Fruit fly (Drosophila melanogaster) whole organism: Measurements from ENCODE around the gene CG13084.

Experiments
- CG8478 ChIP-seq: fragments of >200 bp; optimal IDR thresholded peaks from 2 replicates; lab custom pipeline; 2018; ENCODE audit warnings: inconsistent platforms
- Dll ChIP-seq: fragments of >200 bp; optimal IDR thresholded peaks from 2 replicates; lab custom pipeline; 2017
- EcR ChIP-seq, 2 experiments: fragments of >200 bp; optimal IDR thresholded peaks; 2 replicates each; lab custom pipeline; 2017; ENCODE audit warnings: missing biosample characterization in 2 of 2, missing genetic modification characterization in 2 of 2, missing genetic modification reagents in 2 of 2
- pan ChIP-seq: fragments of >200 bp; optimal IDR thresholded peaks from 2 replicates; lab custom pipeline; 2017
- psq ChIP-seq: fragments of >200 bp; optimal IDR thresholded peaks from 2 replicates; lab custom pipeline; 2017
- usp ChIP-seq: fragments of >200 bp; optimal IDR thresholded peaks from 2 replicates; lab custom pipeline; 2017; ENCODE audit warnings: missing biosample characterization, missing genetic modification characterization, mixed read lengths

CG13084 gene

dm6 chr2L:19454070-19454751 lies 30.5 kb upstream of the CG13084 start, which contains the start of gene CG10026:
TSS of gene CG10026 (plus strand) at chr2L:19454256.
- no peak for TF ChIP-seq psq (lab: Kevin White, UChicago)
- no peak for TF ChIP-seq CG8478 (lab: Kevin White, UChicago)
- TF ChIP-seq EcR (GFP tag; optimal IDR thresholded peaks at IDR 0.05; lab: Kevin White, UChicago): peak in 1 of 2 experiments; percentile 93
- no peak for TF ChIP-seq pan (lab: Kevin White, UChicago)
- no peak for TF ChIP-seq Dll
- no peak for TF ChIP-seq usp (GFP tag; lab: Kevin White, UChicago)

DNA sequence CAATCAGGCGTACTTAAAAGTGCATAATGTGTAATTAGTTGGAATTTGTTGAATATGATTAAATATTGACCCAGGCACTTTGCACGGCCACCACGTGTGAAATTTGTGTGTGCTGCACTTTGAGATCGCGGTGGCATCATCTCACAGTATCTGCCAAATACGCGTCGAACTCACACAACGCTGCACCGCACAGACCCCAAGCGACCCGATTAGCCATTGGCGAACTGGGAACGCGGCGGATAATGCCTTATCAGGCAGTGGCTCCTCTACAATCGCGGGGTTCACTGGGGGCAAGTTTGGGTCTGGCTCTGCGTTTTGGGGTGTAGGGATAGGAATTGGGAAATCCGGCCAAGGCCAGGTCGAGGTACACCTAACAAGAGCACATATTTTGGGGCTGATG lies 29.5 kb upstream of the CG13084 start:
- TF ChIP-seq Dll: no peak

- TF ChIP-seq Dll: no peak
- no peak for TF ChIP-seq psq (lab: Kevin White, UChicago)
Observed at dm6 chr2L:19455723-19456122, 29.0 kb upstream of the CG13084 start.

DNA sequence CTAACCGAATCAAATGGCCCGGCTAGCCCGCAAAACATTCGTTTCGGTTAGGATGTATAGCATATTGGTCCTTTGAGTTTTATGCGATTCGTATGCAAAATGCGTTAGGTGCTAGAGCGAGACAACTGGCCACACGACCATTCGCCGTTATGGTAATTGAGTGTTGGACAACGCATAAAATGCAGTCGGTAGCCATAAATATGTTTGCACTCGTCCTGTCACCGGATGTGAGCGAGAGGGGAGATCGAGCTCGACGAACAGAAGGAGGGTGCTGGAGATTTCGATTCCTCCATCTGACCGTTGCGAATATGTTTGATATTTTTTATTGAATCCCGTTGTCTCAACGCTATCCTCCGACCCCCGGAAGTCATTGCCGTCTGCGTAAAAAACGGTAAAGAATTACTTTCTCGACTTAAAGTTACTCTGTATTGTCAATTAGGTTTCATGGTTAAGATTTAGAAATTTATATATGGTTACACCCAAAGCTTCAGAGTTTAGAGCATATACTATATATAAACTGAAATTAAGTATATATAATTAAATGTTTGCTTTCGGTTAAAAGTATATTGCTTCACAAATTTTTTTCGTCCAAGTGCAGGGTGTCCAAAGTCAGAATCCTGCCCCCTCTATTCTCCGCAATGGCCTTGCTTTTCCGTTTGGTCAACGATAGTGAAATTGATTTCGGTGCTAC lies 26.7 kb upstream of the CG13084 start:
- TF ChIP-seq CG8478 (lab: Kevin White, UChicago) (no peak), psq (lab: Kevin White, UChicago) (no peak), Dll (no peak), usp (GFP tag; lab: Kevin White, UChicago) (no peak), pan (lab: Kevin White, UChicago) (no peak), EcR (GFP tag; optimal IDR thresholded peaks at IDR 0.05; lab: Kevin White, UChicago) (no peak)

DNA sequence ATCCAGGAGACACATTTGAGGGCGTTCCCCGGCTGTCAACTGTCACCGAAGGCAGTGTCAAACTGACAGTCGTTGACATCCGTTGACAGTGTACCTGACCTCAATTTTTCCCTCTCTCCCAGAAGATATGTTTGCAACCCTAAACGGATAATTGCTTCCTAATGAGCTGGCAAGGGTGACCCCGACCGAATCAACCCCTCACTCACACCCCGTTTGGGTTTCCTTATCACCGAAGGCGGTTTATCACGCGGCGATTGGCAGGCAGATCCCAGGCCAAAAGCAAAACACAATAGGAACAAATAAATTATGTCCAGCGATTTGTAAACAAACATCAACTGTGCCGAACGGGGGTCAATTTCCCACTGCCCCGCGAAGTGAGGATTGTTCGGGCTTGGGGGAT lies 25.3 kb upstream of the CG13084 start:
- no peak for TF ChIP-seq psq (lab: Kevin White, UChicago)
- TF ChIP-seq usp (GFP tag; lab: Kevin White, UChicago): no peak
- no peak for TF ChIP-seq EcR (GFP tag; optimal IDR thresholded peaks at IDR 0.05; lab: Kevin White, UChicago)
- TF ChIP-seq pan (lab: Kevin White, UChicago): no peak
- no peak for TF ChIP-seq CG8478 (lab: Kevin White, UChicago)
- TF ChIP-seq Dll: no peak

dm6 chr2L:19462898-19463297 lies 21.8 kb upstream of the CG13084 start:
- TF ChIP-seq psq (lab: Kevin White, UChicago): no peak
- TF ChIP-seq usp (GFP tag; lab: Kevin White, UChicago): no peak
- TF ChIP-seq Dll: no peak
- TF ChIP-seq CG8478 (lab: Kevin White, UChicago): no peak
- no peak for TF ChIP-seq pan (lab: Kevin White, UChicago)
- no peak for TF ChIP-seq EcR (GFP tag; optimal IDR thresholded peaks at IDR 0.05; lab: Kevin White, UChicago)

dm6 chr2L:19463405-19463804 lies 21.3 kb upstream of the CG13084 start:
- TF ChIP-seq usp (GFP tag; lab: Kevin White, UChicago): no peak

DNA sequence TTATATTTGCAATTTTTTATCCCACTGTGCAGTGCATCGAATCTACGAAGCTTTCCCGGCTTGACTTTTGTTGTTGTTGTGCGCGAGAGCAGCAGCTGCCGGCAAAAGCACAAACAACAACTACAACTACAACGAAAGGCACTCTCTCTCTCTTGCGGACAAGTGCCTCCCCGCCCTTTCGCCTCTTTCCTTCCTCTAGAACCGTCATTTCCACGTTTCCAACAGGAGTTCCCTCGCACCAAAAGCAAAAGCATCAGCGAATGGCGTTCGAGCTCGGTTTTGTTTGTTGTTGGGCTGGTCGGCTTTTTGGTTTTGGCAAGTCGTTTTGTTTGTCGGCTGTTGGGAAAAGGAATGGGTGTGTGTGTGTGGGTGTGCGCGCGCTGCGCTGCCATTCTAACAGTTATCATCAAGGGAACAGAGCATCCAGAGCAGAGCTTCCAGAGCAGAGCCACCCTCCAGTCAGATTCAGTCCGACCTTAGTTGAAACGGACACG lies 20.9 kb upstream of the CG13084 start, which contains the start of gene tj:
tj (plus strand) TSS at position 444 of the 494 bp plus-strand sequence.
- TF ChIP-seq Dll (peak; percentile 35), pan (lab: Kevin White, UChicago) (no peak)

dm6 chr2L:19469090-19469489 lies 15.6 kb upstream of the CG13084 start:
- no peak for TF ChIP-seq Dll
- no peak for TF ChIP-seq psq (lab: Kevin White, UChicago)
- no peak for TF ChIP-seq CG8478 (lab: Kevin White, UChicago)
- TF ChIP-seq usp (GFP tag; lab: Kevin White, UChicago): no peak
- TF ChIP-seq pan (lab: Kevin White, UChicago): no peak
- no peak for TF ChIP-seq EcR (GFP tag; optimal IDR thresholded peaks at IDR 0.05; lab: Kevin White, UChicago)

DNA sequence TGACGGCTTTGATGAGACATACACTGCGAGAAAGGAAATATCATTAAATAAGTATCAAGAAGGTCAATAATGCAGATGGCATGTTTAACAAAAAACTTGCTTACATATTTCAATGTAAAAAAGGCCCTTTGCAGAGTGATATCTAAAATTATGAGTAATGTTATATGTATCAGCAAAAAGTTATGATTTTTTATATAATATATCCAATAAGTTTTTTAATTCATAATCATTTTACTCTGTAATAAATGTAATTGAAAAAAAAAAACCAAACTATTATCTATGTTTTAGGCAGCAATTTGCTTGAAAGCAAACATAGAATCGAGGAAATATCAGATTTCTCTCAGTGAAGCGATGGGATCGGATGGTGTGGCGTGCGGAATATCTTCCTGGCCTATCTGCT lies 15.0 kb upstream of the CG13084 start:
- TF ChIP-seq pan (lab: Kevin White, UChicago): no peak
- TF ChIP-seq EcR (GFP tag; optimal IDR thresholded peaks at IDR 0.05; lab: Kevin White, UChicago): no peak
- no peak for TF ChIP-seq usp (GFP tag; lab: Kevin White, UChicago)
- no peak for TF ChIP-seq Dll

DNA sequence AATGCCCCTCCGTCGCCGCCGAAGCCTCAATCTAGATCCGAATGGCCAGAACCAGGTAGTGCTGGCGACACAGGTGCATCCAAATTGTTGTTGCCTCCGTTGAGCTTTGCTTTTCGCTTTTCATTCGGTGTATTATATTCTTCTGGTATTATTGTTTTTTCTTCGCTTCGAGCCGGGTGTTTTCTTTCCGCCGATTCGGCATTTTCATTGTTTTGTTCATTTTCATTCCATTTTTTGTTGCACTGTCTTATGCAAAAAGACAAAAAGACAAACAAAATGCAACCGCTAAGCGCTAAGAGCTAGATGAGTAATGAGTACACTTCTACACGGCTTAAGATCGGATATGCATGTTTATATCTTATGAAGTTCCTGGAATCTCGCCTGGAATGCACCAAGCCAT lies 12.5 kb upstream of the CG13084 start:
- no peak for TF ChIP-seq CG8478 (lab: Kevin White, UChicago)
- no peak for TF ChIP-seq usp (GFP tag; lab: Kevin White, UChicago)
- no peak for TF ChIP-seq Dll
- no peak for TF ChIP-seq pan (lab: Kevin White, UChicago)
- TF ChIP-seq psq (lab: Kevin White, UChicago): no peak
- TF ChIP-seq EcR (GFP tag; optimal IDR thresholded peaks at IDR 0.05; lab: Kevin White, UChicago): no peak

DNA sequence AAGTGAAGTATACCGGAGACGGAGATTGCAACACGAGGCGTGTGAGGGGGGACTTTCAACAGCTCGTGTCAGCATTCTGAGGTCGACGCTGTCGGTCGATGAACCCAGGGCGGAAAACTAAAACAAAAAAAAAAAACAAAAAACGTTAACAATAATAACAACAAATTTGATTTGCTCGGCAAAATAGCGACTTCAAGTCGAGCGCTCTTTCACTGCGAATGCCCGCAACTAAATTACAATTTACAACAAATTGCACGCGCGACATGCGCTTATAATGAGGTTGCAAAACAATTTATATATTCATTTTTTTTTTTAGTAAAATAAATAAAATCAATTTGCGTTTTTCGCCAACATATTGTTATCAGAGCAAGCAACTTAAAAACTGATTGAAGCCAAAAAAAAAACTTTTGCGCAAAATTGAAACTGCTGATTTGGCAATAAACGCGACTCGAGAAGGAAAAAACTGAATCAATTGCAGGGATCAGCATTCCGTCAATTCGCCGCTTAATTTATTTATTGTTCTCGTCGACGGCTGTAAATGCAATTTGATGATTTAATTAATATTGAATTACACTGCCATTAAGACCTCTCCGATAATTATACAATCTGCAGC lies 11.2 kb upstream of the CG13084 start:
- no peak for TF ChIP-seq Dll
